Fruit fly (Drosophila melanogaster) whole organism, embryonic: ENCODE data around the gene CG16723.

Source experiments
- ATbp ChIP-seq: fragments of 200-800 bp; sonication (Bioruptor generic); optimal IDR thresholded peaks from 2 replicates; lab custom pipeline; 2017; ENCODE audit warnings: missing biosample characterization, mild to moderate bottlenecking, missing genetic modification characterization, missing genetic modification reagents
- CG10274 ChIP-seq: fragments of 200-800 bp; sonication (Bioruptor generic); optimal IDR thresholded peaks from 3 replicates; lab custom pipeline; 2017; ENCODE audit warnings: missing biosample characterization, mild to moderate bottlenecking, missing genetic modification characterization
- CG11695 ChIP-seq: fragments of 200-800 bp; sonication (Bioruptor generic); IDR thresholded peaks from 3 replicates; pipeline ENCODE4 v1.3.6; 2022; ENCODE audit warnings: missing biosample characterization, missing genetic modification characterization
- CG12071 ChIP-seq: fragments of 200-800 bp; sonication (Bioruptor generic); optimal IDR thresholded peaks from 3 replicates; lab custom pipeline; 2018; ENCODE audit warnings: missing biosample characterization, mild to moderate bottlenecking, missing genetic modification characterization
- CG13287 ChIP-seq: fragments of 200-800 bp; sonication (Bioruptor generic); IDR thresholded peaks from 2 replicates; pipeline ENCODE4 v1.3.6; 2022; ENCODE audit warnings: missing biosample characterization, missing genetic modification characterization; ENCODE audit not compliant: partially characterized antibody
- CG16813 ChIP-seq: fragments of 200-800 bp; sonication (Bioruptor generic); IDR thresholded peaks from 3 replicates; pipeline ENCODE4 v1.3.6; 2022; ENCODE audit warnings: missing biosample characterization, missing genetic modification characterization; ENCODE audit not compliant: partially characterized antibody
- CG17359 ChIP-seq: fragments of 200-800 bp; sonication (Bioruptor generic); optimal IDR thresholded peaks from 3 replicates; lab custom pipeline; 2018; ENCODE audit warnings: missing biosample characterization, mild to moderate bottlenecking, missing genetic modification characterization, moderate library complexity
- CG18476 ChIP-seq: fragments of 200-800 bp; sonication (Bioruptor generic); optimal IDR thresholded peaks from 2 replicates; lab custom pipeline; 2016; ENCODE audit warnings: missing biosample characterization, mild to moderate bottlenecking, missing genetic modification characterization
- CG18599 ChIP-seq: fragments of 200-800 bp; sonication (Bioruptor generic); optimal IDR thresholded peaks from 3 replicates; lab custom pipeline; 2017; ENCODE audit warnings: missing biosample characterization, missing genetic modification characterization, mild to moderate bottlenecking, moderate library complexity, missing genetic modification reagents
- CG18619 ChIP-seq: fragments of 200-800 bp; sonication (Bioruptor generic); optimal IDR thresholded peaks from 3 replicates; lab custom pipeline; 2017; ENCODE audit warnings: missing biosample characterization, mild to moderate bottlenecking, missing genetic modification characterization
- CG2120 ChIP-seq: fragments of 200-800 bp; sonication (Bioruptor generic); optimal IDR thresholded peaks from 3 replicates; lab custom pipeline; 2016; ENCODE audit warnings: missing biosample characterization, missing genetic modification characterization
- CG2129 ChIP-seq: fragments of 200-800 bp; sonication (Bioruptor generic); IDR thresholded peaks from 2 replicates; pipeline ENCODE4 v1.3.6; 2022; ENCODE audit warnings: missing biosample characterization, missing genetic modification characterization; ENCODE audit not compliant: partially characterized antibody
- CG2678 ChIP-seq: fragments of 200-800 bp; sonication (Bioruptor generic); optimal IDR thresholded peaks from 3 replicates; lab custom pipeline; 2019; ENCODE audit warnings: missing biosample characterization, mild to moderate bottlenecking, missing genetic modification characterization, moderate library complexity
- CG32532 ChIP-seq: fragments of 200-800 bp; sonication (Bioruptor generic); IDR thresholded peaks from 2 replicates; pipeline ENCODE4 v1.3.6; 2022; ENCODE audit warnings: missing biosample characterization, missing genetic modification characterization
- CG3281 ChIP-seq: fragments of 200-800 bp; sonication (Bioruptor generic); optimal IDR thresholded peaks from 3 replicates; lab custom pipeline; 2017; ENCODE audit warnings: missing biosample characterization, mild to moderate bottlenecking, missing genetic modification characterization
- CG42726 ChIP-seq: fragments of 200-800 bp; sonication (Bioruptor generic); IDR thresholded peaks from 2 replicates; pipeline ENCODE4 v1.3.6; 2022; ENCODE audit warnings: missing biosample characterization, missing genetic modification characterization; ENCODE audit not compliant: partially characterized antibody
- CG6689 ChIP-seq: fragments of 200-800 bp; sonication (Bioruptor generic); IDR thresholded peaks from 2 replicates; pipeline ENCODE4 v1.3.6; 2022; ENCODE audit warnings: missing biosample characterization, missing genetic modification characterization
- CG6791 ChIP-seq: fragments of 200-800 bp; sonication (Bioruptor generic); IDR thresholded peaks from 3 replicates; pipeline ENCODE4 v1.3.6; 2022; ENCODE audit warnings: missing biosample characterization, missing genetic modification characterization; ENCODE audit not compliant: partially characterized antibody
- CG7357 ChIP-seq: fragments of 200-800 bp; sonication (Bioruptor generic); IDR thresholded peaks from 3 replicates; pipeline ENCODE4 v1.3.6; 2022; ENCODE audit warnings: missing biosample characterization, missing genetic modification characterization
- CG7987 ChIP-seq: fragments of 200-800 bp; sonication (Bioruptor generic); optimal IDR thresholded peaks from 2 replicates; lab custom pipeline; 2018; ENCODE audit warnings: missing biosample characterization, mild to moderate bottlenecking, missing genetic modification characterization, moderate library complexity
- CG8388 ChIP-seq: fragments of 200-800 bp; sonication (Bioruptor generic); optimal IDR thresholded peaks from 2 replicates; lab custom pipeline; 2019; ENCODE audit warnings: missing biosample characterization, mild to moderate bottlenecking, missing genetic modification characterization, moderate library complexity
- CG9437 ChIP-seq: fragments of 200-800 bp; sonication (Bioruptor generic); optimal IDR thresholded peaks from 2 replicates; lab custom pipeline; 2018; ENCODE audit warnings: missing biosample characterization, mild to moderate bottlenecking, missing genetic modification characterization
- CG9609 ChIP-seq: fragments of 200-800 bp; sonication (Bioruptor generic); optimal IDR thresholded peaks from 3 replicates; lab custom pipeline; 2016; ENCODE audit warnings: missing biosample characterization, missing genetic modification characterization
- CG9876 ChIP-seq: fragments of 200-800 bp; sonication (Bioruptor generic); optimal IDR thresholded peaks from 2 replicates; lab custom pipeline; 2016; ENCODE audit warnings: missing biosample characterization, missing genetic modification characterization
- CHES-1-like ChIP-seq: fragments of 200-800 bp; sonication (Bioruptor generic); optimal IDR thresholded peaks from 2 replicates; lab custom pipeline; 2016; ENCODE audit warnings: missing biosample characterization, missing genetic modification characterization
- Deaf1 ChIP-seq: fragments of 200-800 bp; optimal IDR thresholded peaks from 3 replicates; lab custom pipeline; 2019; ENCODE audit warnings: missing biosample characterization, mild to moderate bottlenecking, missing genetic modification characterization, moderate library complexity
- Dll ChIP-seq: fragments of 200-800 bp; sonication (Bioruptor generic); IDR thresholded peaks from 4 replicates; pipeline ENCODE4 v1.3.6; 2022; ENCODE audit warnings: missing biosample characterization, missing genetic modification characterization; ENCODE audit not compliant: partially characterized antibody
- Fer1 ChIP-seq: fragments of 200-800 bp; sonication (Bioruptor generic); optimal IDR thresholded peaks from 2 replicates; lab custom pipeline; 2017; ENCODE audit warnings: missing biosample characterization, mild to moderate bottlenecking, missing genetic modification characterization
- Kr ChIP-seq: fragments of 200-800 bp; sonication (Bioruptor generic); optimal IDR thresholded peaks from 2 replicates; lab custom pipeline; 2017; ENCODE audit warnings: missing biosample characterization, mild to moderate bottlenecking, missing genetic modification characterization
- Opbp ChIP-seq: fragments of 200-800 bp; sonication (Bioruptor generic); IDR thresholded peaks from 3 replicates; pipeline ENCODE4 v1.3.6; 2022; ENCODE audit warnings: missing biosample characterization, missing genetic modification characterization; ENCODE audit not compliant: partially characterized antibody
- chinmo ChIP-seq: fragments of 200-800 bp; sonication (Bioruptor generic); IDR thresholded peaks from 4 replicates; pipeline ENCODE4 v1.3.6; 2022; ENCODE audit warnings: missing biosample characterization, missing genetic modification characterization; ENCODE audit not compliant: partially characterized antibody
- chn ChIP-seq: fragments of 200-800 bp; sonication (Bioruptor generic); optimal IDR thresholded peaks from 2 replicates; lab custom pipeline; 2016; ENCODE audit warnings: missing biosample characterization, missing genetic modification characterization
- crc ChIP-seq: fragments of 200-800 bp; sonication (Bioruptor generic); optimal IDR thresholded peaks from 2 replicates; lab custom pipeline; 2016; ENCODE audit warnings: missing biosample characterization, missing genetic modification characterization
- da ChIP-seq: fragments of 200-800 bp; sonication (Bioruptor generic); optimal IDR thresholded peaks from 2 replicates; lab custom pipeline; 2016; ENCODE audit warnings: missing biosample characterization, missing genetic modification characterization
- en ChIP-seq: fragments of 200-800 bp; sonication (Bioruptor generic); optimal IDR thresholded peaks from 2 replicates; lab custom pipeline; 2016; ENCODE audit warnings: missing biosample characterization, missing genetic modification characterization
- fd3F ChIP-seq: fragments of 200-800 bp; sonication (Bioruptor generic); optimal IDR thresholded peaks from 2 replicates; lab custom pipeline; 2018; ENCODE audit warnings: missing biosample characterization, mild to moderate bottlenecking, missing genetic modification characterization, moderate library complexity
- gem ChIP-seq: fragments of 200-800 bp; sonication (Bioruptor generic); optimal IDR thresholded peaks from 2 replicates; lab custom pipeline; 2019; ENCODE audit warnings: missing biosample characterization, mild to moderate bottlenecking, missing genetic modification characterization, moderate library complexity
- hb ChIP-seq: fragments of 200-800 bp; sonication (Bioruptor generic); IDR thresholded peaks from 3 replicates; pipeline ENCODE4 v1.3.6; 2022; ENCODE audit warnings: missing biosample characterization, missing genetic modification characterization; ENCODE audit not compliant: partially characterized antibody
- hbn ChIP-seq: fragments of 200-800 bp; sonication (Bioruptor generic); IDR thresholded peaks from 2 replicates; pipeline ENCODE4 v1.3.6; 2022; ENCODE audit warnings: missing biosample characterization, missing genetic modification characterization; ENCODE audit not compliant: partially characterized antibody
- inv ChIP-seq: fragments of 200-800 bp; sonication (Bioruptor generic); IDR thresholded peaks from 2 replicates; pipeline ENCODE4 v1.3.6; 2022; ENCODE audit warnings: missing biosample characterization, missing genetic modification characterization; ENCODE audit not compliant: partially characterized antibody
- jigr1 ChIP-seq: fragments of 200-800 bp; sonication (Bioruptor generic); IDR thresholded peaks from 3 replicates; pipeline ENCODE4 v1.3.6; 2022; ENCODE audit warnings: missing biosample characterization, missing genetic modification characterization
- jing ChIP-seq: fragments of 200-800 bp; sonication (Bioruptor generic); optimal IDR thresholded peaks from 2 replicates; lab custom pipeline; 2018; ENCODE audit warnings: missing biosample characterization, mild to moderate bottlenecking, missing genetic modification characterization
- mam ChIP-seq: fragments of 200-800 bp; sonication (Bioruptor generic); optimal IDR thresholded peaks from 3 replicates; lab custom pipeline; 2016; ENCODE audit warnings: missing biosample characterization, missing genetic modification characterization
- mirr ChIP-seq: fragments of 200-800 bp; sonication (Bioruptor generic); optimal IDR thresholded peaks from 3 replicates; lab custom pipeline; 2018; ENCODE audit warnings: missing biosample characterization, mild to moderate bottlenecking, missing genetic modification characterization
- p53 ChIP-seq: fragments of 200-800 bp; sonication (Bioruptor generic); optimal IDR thresholded peaks from 2 replicates; lab custom pipeline; 2016; ENCODE audit warnings: missing biosample characterization, missing genetic modification characterization
- pan ChIP-seq, 4 experiments: fragments of >200 bp in 3 of 4; fragments of 200-800 bp in 1 of 4; sonication (Bioruptor generic) in 1 of 4; optimal IDR thresholded peaks in 3 of 4; IDR thresholded peaks in 1 of 4; 2 replicates each; pipeline versions ENCODE4 v1.3.6 to Lab custom; 2017 to 2022; ENCODE audit warnings: missing biosample characterization in 2 of 4, missing genetic modification characterization in 2 of 4, mixed read lengths in 1 of 4
- vnd ChIP-seq: fragments of 200-800 bp; sonication (Bioruptor generic); IDR thresholded peaks from 3 replicates; pipeline ENCODE4 v1.3.6; 2022; ENCODE audit warnings: missing biosample characterization, missing genetic modification characterization; ENCODE audit not compliant: partially characterized antibody

The CG16723 gene

DNA sequence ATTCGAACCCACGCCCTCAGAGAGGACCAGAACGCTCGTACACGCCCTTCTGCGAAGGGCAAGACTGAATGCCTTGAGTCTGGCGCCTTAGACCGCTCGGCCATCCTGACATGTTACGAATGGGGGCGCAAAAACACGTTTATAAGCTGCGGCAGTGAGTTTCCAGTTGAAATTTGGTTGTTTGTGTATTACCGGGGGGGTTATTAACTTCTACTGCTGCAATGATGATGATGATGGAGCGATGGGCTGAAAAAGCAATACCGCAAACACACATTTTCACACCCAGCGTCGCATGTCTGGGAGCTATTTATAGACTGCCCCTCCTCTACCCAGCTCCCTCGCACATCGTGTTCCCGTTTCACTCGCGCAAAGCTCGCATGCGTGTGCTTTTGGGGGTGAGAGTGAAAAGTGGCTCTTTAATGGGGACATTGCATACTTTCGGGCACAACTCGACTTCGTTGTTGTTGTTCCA, 5.3 kb upstream of the CG16723 start:
- TF ChIP-seq CHES-1-like (GFP tag; lab: Kevin White, UChicago) (no peak), vnd (GFP tag; lab: Robert Waterston, UW) (peak; percentile 46; the same call in 2 of the 3 replicates), CG8388 (GFP tag; lab: Kevin White, UChicago) (no peak), CG2120 (GFP tag; lab: Kevin White, UChicago) (no peak), CG9876 (GFP tag; lab: Kevin White, UChicago) (no peak), hbn (GFP tag; lab: Robert Waterston, UW) (peak; percentile 20; the same call in 1 of the 2 replicates), p53 (no peak), CG32532 (0 out of 2 replicates have a peak, but pooled peaks have one; percentile 22), da (no peak), CG9437 (GFP tag; lab: Kevin White, UChicago) (no peak), jigr1 (GFP tag; lab: Robert Waterston, UW) (no peak), ATbp (no peak), CG6689 (GFP tag; lab: Robert Waterston, UW) (no peak), Fer1 (GFP tag; lab: Kevin White, UChicago) (peak; percentile 52), CG2129 (no peak), CG7987 (GFP tag; lab: Kevin White, UChicago) (peak; percentile 21), gem (tag; lab: Kevin White, UChicago) (no peak), CG7357 (no peak), Opbp (peak; percentile 65; the same call in 2 of the 3 replicates), CG17359 (tag; lab: Kevin White, UChicago) (no peak), CG2678 (tag; lab: Kevin White, UChicago) (no peak), Deaf1 (tag; lab: Kevin White, UChicago) (no peak), CG12071 (GFP tag; lab: Kevin White, UChicago) (peak; percentile 49), CG11695 (GFP tag; lab: Robert Waterston, UW) (0 out of 3 replicates have a peak, but pooled peaks have one; percentile 22), mirr (GFP tag; lab: Kevin White, UChicago) (peak; percentile 44), crc (GFP tag; lab: Kevin White, UChicago) (no peak), pan (optimal IDR thresholded peaks at IDR 0.05; lab: Kevin White, UChicago) (no peak), pan (GFP tag; optimal IDR thresholded peaks at IDR 0.05 in 1 of 2, IDR thresholded peaks at IDR 0.05 in 1 of 2) (no peak), mam (no peak), CG13287 (GFP tag; lab: Robert Waterston, UW) (peak; percentile 65), CG16813 (peak; percentile 67), CG3281 (peak; percentile 17), CG18476 (GFP tag; lab: Kevin White, UChicago) (no peak), Dll (GFP tag; lab: Robert Waterston, UW) (peak; percentile 54; the same call in 2 of the 4 replicates), chn (GFP tag; lab: Kevin White, UChicago) (no peak), CG18619 (GFP tag; lab: Kevin White, UChicago) (no peak), CG18599 (GFP tag; lab: Kevin White, UChicago) (no peak), hb (GFP tag; lab: Robert Waterston, UW) (peak; percentile 64; the same call in 1 of the 3 replicates), chinmo (GFP tag; lab: Robert Waterston, UW) (peak; percentile 85; the same call in 2 of the 4 replicates), CG9609 (GFP tag; lab: Kevin White, UChicago) (no peak), Kr (GFP tag; lab: Kevin White, UChicago) (no peak), inv (GFP tag; lab: Robert Waterston, UW) (0 out of 2 replicates have a peak, but pooled peaks have one; percentile 22), en (GFP tag; lab: Kevin White, UChicago) (no peak), jing (GFP tag; lab: Kevin White, UChicago) (no peak), CG6791 (GFP tag; lab: Robert Waterston, UW) (peak; percentile 70), CG42726 (GFP tag; lab: Robert Waterston, UW) (0 out of 2 replicates have a peak, but pooled peaks have one; percentile 56), CG10274 (GFP tag; lab: Kevin White, UChicago) (no peak), fd3F (GFP tag; lab: Kevin White, UChicago) (no peak)
